Worm (Caenorhabditis elegans) whole organism, early embryonic: Measurements from ENCODE around the gene T25D10.1.

Experiments
- B0310.2 ChIP-seq: sonication (generic microtip); optimal IDR thresholded peaks from 2 replicates; lab custom pipeline; 2016; ENCODE audit warnings: mild to moderate bottlenecking, missing genetic modification characterization, missing compliant biosample characterization
- F13C5.2 ChIP-seq: sonication (generic microtip); optimal IDR thresholded peaks from 2 replicates; lab custom pipeline; 2017; ENCODE audit warnings: mild to moderate bottlenecking, missing genetic modification characterization, inconsistent platforms, missing compliant biosample characterization
- aly-1 ChIP-seq: sonication (generic microtip); optimal IDR thresholded peaks from 2 replicates; lab custom pipeline; 2016; ENCODE audit warnings: missing genetic modification characterization, missing compliant biosample characterization
- ama-1 ChIP-seq: fragments of 150-350 bp; optimal IDR thresholded peaks from 2 replicates; lab custom pipeline; 2014
- ceh-13 ChIP-seq: fragments of 200-800 bp; sonication (Bioruptor generic); optimal IDR thresholded peaks from 2 replicates; lab custom pipeline; 2018; ENCODE audit warnings: mild to moderate bottlenecking, missing genetic modification characterization, missing compliant biosample characterization
- ceh-36 ChIP-seq: sonication (generic microtip); optimal IDR thresholded peaks from 2 replicates; lab custom pipeline; 2016; ENCODE audit warnings: missing genetic modification characterization, inconsistent platforms, missing compliant biosample characterization
- ets-7 ChIP-seq: sonication (generic microtip); optimal IDR thresholded peaks from 2 replicates; lab custom pipeline; 2016; ENCODE audit warnings: missing genotype, missing genetic modification characterization, missing compliant biosample characterization
- flt-1 ChIP-seq: fragments of 200-800 bp; sonication (Bioruptor generic); IDR thresholded peaks from 2 replicates; pipeline ENCODE4 v1.3.6; 2022; ENCODE audit warnings: missing genetic modification characterization, missing compliant biosample characterization
- hmbx-1 ChIP-seq: sonication (generic microtip); optimal IDR thresholded peaks from 2 replicates; lab custom pipeline; 2016; ENCODE audit warnings: mild to moderate bottlenecking, missing genetic modification characterization, missing compliant biosample characterization
- hmg-4 ChIP-seq: fragments of 200-800 bp; sonication (Bioruptor generic); optimal IDR thresholded peaks from 2 replicates; lab custom pipeline; 2018; ENCODE audit warnings: mild to moderate bottlenecking, missing genetic modification characterization, missing compliant biosample characterization
- hnd-1 ChIP-seq: sonication (generic microtip); optimal IDR thresholded peaks from 2 replicates; lab custom pipeline; 2016; ENCODE audit warnings: missing genetic modification characterization, missing compliant biosample characterization
- pes-1 ChIP-seq: fragments of 200-800 bp; sonication (Bioruptor generic); IDR thresholded peaks from 2 replicates; pipeline ENCODE4 v1.3.6; 2022; ENCODE audit warnings: missing genetic modification reagents, missing genetic modification characterization, missing compliant biosample characterization
- scrt-1 ChIP-seq: fragments of 200-800 bp; sonication (Bioruptor generic); IDR thresholded peaks from 2 replicates; pipeline ENCODE4 v1.3.6; 2022; ENCODE audit warnings: missing genetic modification characterization, missing compliant biosample characterization
- sea-1 ChIP-seq: fragments of 200-800 bp; sonication (Bioruptor generic); conservative IDR thresholded peaks from 2 replicates; pipeline ENCODE4 v1.3.6; 2022; ENCODE audit warnings: missing genetic modification characterization, missing compliant biosample characterization
- tbx-11 ChIP-seq: fragments of 200-800 bp; sonication (Bioruptor generic); IDR thresholded peaks from 2 replicates; pipeline ENCODE4 v1.3.6; 2022; ENCODE audit warnings: missing genetic modification characterization, missing compliant biosample characterization
- tbx-37 ChIP-seq: fragments of 200-800 bp; sonication (Bioruptor generic); conservative IDR thresholded peaks from 2 replicates; pipeline ENCODE4 v1.3.6; 2022; ENCODE audit warnings: missing genetic modification reagents, missing genetic modification characterization, missing compliant biosample characterization
- tra-4 ChIP-seq: sonication (generic microtip); optimal IDR thresholded peaks from 2 replicates; lab custom pipeline; 2017; ENCODE audit warnings: missing genetic modification characterization, missing compliant biosample characterization

T25D10.1 gene

ce11 chrII:6407279-6407678 lies 4.1 kb downstream of the T25D10.1 start, which contains the start of gene spp-11:
spp-11 (minus strand) TSS chrII:6407379.
- TF ChIP-seq ets-7 (no peak), B0310.2 (tag; lab: Kevin White, UChicago) (no peak), hmbx-1 (tag; lab: Kevin White, UChicago) (no peak), ceh-13 (GFP tag; lab: Kevin White, UChicago) (no peak), tbx-11 (GFP tag; lab: Robert Waterston, UW) (no peak), aly-1 (tag; lab: Kevin White, UChicago) (no peak), tbx-37 (GFP tag; lab: Robert Waterston, UW) (no peak), hnd-1 (tag; lab: Kevin White, UChicago) (no peak), flt-1 (no peak), scrt-1 (GFP tag; lab: Robert Waterston, UW) (no peak), tra-4 (tag; lab: Kevin White, UChicago) (no peak), pes-1 (no peak), ama-1 (no peak), F13C5.2 (tag; lab: Kevin White, UChicago) (no peak), hmg-4 (GFP tag; lab: Kevin White, UChicago) (no peak), sea-1 (no peak), ceh-36 (tag; lab: Kevin White, UChicago) (no peak)

- no peak for TF ChIP-seq flt-1
- TF ChIP-seq hmg-4 (GFP tag; lab: Kevin White, UChicago) = peak; percentile 54
Observed at ce11 chrII:6409098-6409497, 5.9 kb downstream of the T25D10.1 start.

- TF ChIP-seq B0310.2 (tag; lab: Kevin White, UChicago) = no peak
- no peak for TF ChIP-seq ceh-36 (tag; lab: Kevin White, UChicago)
- no peak for TF ChIP-seq tbx-37 (GFP tag; lab: Robert Waterston, UW)
- no peak for TF ChIP-seq sea-1
- no peak for TF ChIP-seq hnd-1 (tag; lab: Kevin White, UChicago)
- TF ChIP-seq hmg-4 (GFP tag; lab: Kevin White, UChicago) = no peak
- TF ChIP-seq ceh-13 (GFP tag; lab: Kevin White, UChicago) = no peak
- no peak for TF ChIP-seq flt-1
- TF ChIP-seq tbx-11 (GFP tag; lab: Robert Waterston, UW) = no peak
- no peak for TF ChIP-seq pes-1
- TF ChIP-seq hmbx-1 (tag; lab: Kevin White, UChicago) = no peak
- TF ChIP-seq tra-4 (tag; lab: Kevin White, UChicago) = no peak
Observed at ce11 chrII:6410181-6410580, 7.0 kb downstream of the T25D10.1 start, which contains the start of gene T25D10.4. T25D10.4 (minus strand) TSS chrII:6410281.

- TF ChIP-seq F13C5.2 (tag; lab: Kevin White, UChicago) = no peak
- no peak for TF ChIP-seq aly-1 (tag; lab: Kevin White, UChicago)
- peak; percentile 78 for TF ChIP-seq ets-7
- no peak for TF ChIP-seq B0310.2 (tag; lab: Kevin White, UChicago)
- peak; percentile 25; the same call in 1 of the 2 replicates for TF ChIP-seq scrt-1 (GFP tag; lab: Robert Waterston, UW)
- no peak for TF ChIP-seq tra-4 (tag; lab: Kevin White, UChicago)
- TF ChIP-seq tbx-37 (GFP tag; lab: Robert Waterston, UW) = no peak
- TF ChIP-seq flt-1 = no peak
- peak; percentile 61 for TF ChIP-seq hmg-4 (GFP tag; lab: Kevin White, UChicago)
Observed at ce11 chrII:6411660-6412451, 8.7 kb downstream of the T25D10.1 start.

- TF ChIP-seq ets-7 (no peak), B0310.2 (tag; lab: Kevin White, UChicago) (no peak), pes-1 (no peak), hmg-4 (GFP tag; lab: Kevin White, UChicago) (no peak), tbx-11 (GFP tag; lab: Robert Waterston, UW) (no peak), tbx-37 (GFP tag; lab: Robert Waterston, UW) (no peak), ceh-36 (tag; lab: Kevin White, UChicago) (no peak), flt-1 (no peak), scrt-1 (GFP tag; lab: Robert Waterston, UW) (no peak), ceh-13 (GFP tag; lab: Kevin White, UChicago) (no peak), ama-1 (no peak), tra-4 (tag; lab: Kevin White, UChicago) (no peak)
Observed at ce11 chrII:6413788-6414187, 10.6 kb downstream of the T25D10.1 start.

ce11 chrII:6417999-6418398 lies 14.8 kb downstream of the T25D10.1 start:
- TF ChIP-seq scrt-1 (GFP tag; lab: Robert Waterston, UW) (no peak), ceh-13 (GFP tag; lab: Kevin White, UChicago) (no peak), aly-1 (tag; lab: Kevin White, UChicago) (no peak), hmg-4 (GFP tag; lab: Kevin White, UChicago) (no peak), ceh-36 (tag; lab: Kevin White, UChicago) (no peak), tbx-37 (GFP tag; lab: Robert Waterston, UW) (no peak), flt-1 (no peak), pes-1 (no peak), hnd-1 (tag; lab: Kevin White, UChicago) (no peak), sea-1 (no peak), tbx-11 (GFP tag; lab: Robert Waterston, UW) (no peak), ama-1 (no peak), B0310.2 (tag; lab: Kevin White, UChicago) (no peak), tra-4 (tag; lab: Kevin White, UChicago) (no peak), hmbx-1 (tag; lab: Kevin White, UChicago) (no peak), ets-7 (no peak)

ce11 chrII:6419163-6419562 lies 16.0 kb downstream of the T25D10.1 start:
- no peak for TF ChIP-seq tra-4 (tag; lab: Kevin White, UChicago)
- no peak for TF ChIP-seq B0310.2 (tag; lab: Kevin White, UChicago)
- no peak for TF ChIP-seq pes-1
- no peak for TF ChIP-seq sea-1
- TF ChIP-seq hmbx-1 (tag; lab: Kevin White, UChicago) = no peak
- no peak for TF ChIP-seq ceh-36 (tag; lab: Kevin White, UChicago)
- no peak for TF ChIP-seq scrt-1 (GFP tag; lab: Robert Waterston, UW)
- no peak for TF ChIP-seq F13C5.2 (tag; lab: Kevin White, UChicago)
- TF ChIP-seq ama-1 = no peak
- TF ChIP-seq hmg-4 (GFP tag; lab: Kevin White, UChicago) = no peak
- no peak for TF ChIP-seq ceh-13 (GFP tag; lab: Kevin White, UChicago)
- no peak for TF ChIP-seq hnd-1 (tag; lab: Kevin White, UChicago)
- no peak for TF ChIP-seq tbx-11 (GFP tag; lab: Robert Waterston, UW)
- TF ChIP-seq tbx-37 (GFP tag; lab: Robert Waterston, UW) = no peak
